Fruit fly (Drosophila melanogaster): ENCODE measurements around the gene CG15628.

The CG15628 gene

dm6 chr2L:4830490-4830889, 8.9 kb downstream of the CG15628 start, which contains the start of gene Fnta:
TSS of gene Fnta (minus strand) at chr2L:4830693.
- TF ChIP-seq Vsx2 (GFP tag; optimal IDR thresholded peaks at IDR 0.05; ENCODE audit: partially characterized antibody) (no peak), psq (GFP tag; optimal IDR thresholded peaks at IDR 0.05) (no peak), h (GFP tag; optimal IDR thresholded peaks at IDR 0.05) (no peak), br (GFP tag; optimal IDR thresholded peaks at IDR 0.05) (no peak), rgr (GFP tag; optimal IDR thresholded peaks at IDR 0.05) (no peak), fru (GFP tag; optimal IDR thresholded peaks at IDR 0.05) (no peak), Rel (GFP tag; optimal IDR thresholded peaks at IDR 0.05) (no peak), Rel (tag; optimal IDR thresholded peaks at IDR 0.05) (no peak), sv (GFP tag; optimal IDR thresholded peaks at IDR 0.05) (no peak), GATAd (GFP tag; optimal IDR thresholded peaks at IDR 0.05) (no peak), foxo (GFP tag; optimal IDR thresholded peaks at IDR 0.05) (no peak), CrebA (GFP tag; optimal IDR thresholded peaks at IDR 0.05; ENCODE audit: borderline replicate concordance) (no peak), Hnf4 (GFP tag; optimal IDR thresholded peaks at IDR 0.05) (no peak), CG32264 (GFP tag; optimal IDR thresholded peaks at IDR 0.05) (no peak), jim (GFP tag; optimal IDR thresholded peaks at IDR 0.05) (no peak)

dm6 chr2L:4835091-4835689, 13.6 kb downstream of the CG15628 start, which contains the start of gene Ir25a:
TSS of gene Ir25a (minus strand) at chr2L:4835300.
- TF ChIP-seq Hnf4 (GFP tag; optimal IDR thresholded peaks at IDR 0.05) (no peak), OdsH (GFP tag; optimal IDR thresholded peaks at IDR 0.05) (no peak)

- no peak for TF ChIP-seq Myc (optimal IDR thresholded peaks at IDR 0.05)
- no peak for TF ChIP-seq GATAd (GFP tag; optimal IDR thresholded peaks at IDR 0.05)
- TF ChIP-seq OdsH (GFP tag; optimal IDR thresholded peaks at IDR 0.05), result no peak
- no peak for TF ChIP-seq Dfd (GFP tag; optimal IDR thresholded peaks at IDR 0.05)
- TF ChIP-seq Rel (GFP tag; optimal IDR thresholded peaks at IDR 0.05), result no peak
- TF ChIP-seq Rel (tag; optimal IDR thresholded peaks at IDR 0.05), result no peak
- TF ChIP-seq ey (GFP tag; optimal IDR thresholded peaks at IDR 0.05), result no peak
- TF ChIP-seq Jra (GFP tag; optimal IDR thresholded peaks at IDR 0.05), result no peak
- no peak for TF ChIP-seq br (GFP tag; optimal IDR thresholded peaks at IDR 0.05)
- no peak for TF ChIP-seq CrebA (GFP tag; optimal IDR thresholded peaks at IDR 0.05; ENCODE audit: borderline replicate concordance)
- TF ChIP-seq Abd-B (GFP tag; optimal IDR thresholded peaks at IDR 0.05), result no peak
- no peak for TF ChIP-seq Dif (GFP tag; optimal IDR thresholded peaks at IDR 0.05; ENCODE audit: partially characterized antibody)
- no peak for TF ChIP-seq pan (optimal IDR thresholded peaks at IDR 0.05)
- no peak for TF ChIP-seq jim (GFP tag; optimal IDR thresholded peaks at IDR 0.05)
- no peak for TF ChIP-seq h (GFP tag; optimal IDR thresholded peaks at IDR 0.05)
- no peak for TF ChIP-seq Mio (GFP tag; optimal IDR thresholded peaks at IDR 0.05)
- TF ChIP-seq fru (GFP tag; optimal IDR thresholded peaks at IDR 0.05), result no peak
- TF ChIP-seq N (GFP tag; optimal IDR thresholded peaks at IDR 0.05), result no peak
- no peak for TF ChIP-seq psq (GFP tag; optimal IDR thresholded peaks at IDR 0.05)
- TF ChIP-seq sage (GFP tag; optimal IDR thresholded peaks at IDR 0.05), result no peak
- TF ChIP-seq Sp1 (GFP tag; optimal IDR thresholded peaks at IDR 0.05), result no peak
Observed at dm6 chr2L:4836193-4836592, 14.6 kb downstream of the CG15628 start.

DNA sequence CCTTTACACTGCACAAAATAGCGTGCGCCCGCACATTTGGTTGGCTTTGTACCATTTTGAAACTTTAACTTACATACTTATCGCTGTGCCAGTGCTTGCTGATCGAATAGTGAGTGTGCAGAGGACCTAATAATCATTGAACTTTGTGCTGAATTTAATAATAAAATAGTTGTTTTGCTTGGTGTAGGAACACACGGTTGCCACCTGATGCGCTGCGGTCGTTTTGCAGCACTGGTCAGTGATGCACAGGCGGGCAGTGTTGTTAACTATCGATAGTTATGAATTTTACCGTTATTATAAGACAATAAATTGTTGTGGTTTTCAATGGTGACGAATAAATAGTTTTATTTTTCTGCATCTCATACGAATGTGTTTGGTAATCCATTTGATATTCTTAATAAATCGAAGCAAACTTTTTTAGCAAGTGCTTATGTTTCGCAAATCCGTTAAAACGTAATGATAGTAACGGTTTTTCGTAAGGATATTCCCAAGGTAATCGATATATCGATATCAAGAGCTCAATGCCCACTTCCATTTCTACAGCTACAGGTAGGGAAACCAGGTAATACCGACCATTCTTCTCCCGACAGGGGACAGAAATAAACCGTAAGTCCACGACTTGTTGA, 16.3 kb downstream of the CG15628 start, which contains the start of the genes tank and CG12194:
TSS of gene tank (minus strand) at position 228 of the 626 bp plus-strand sequence.
TSS of gene CG12194 (plus strand) at position 576 of the 626 bp plus-strand sequence.
- TF ChIP-seq CrebA (GFP tag; optimal IDR thresholded peaks at IDR 0.05; ENCODE audit: borderline replicate concordance), result no peak
- peak; percentile 98 for TF ChIP-seq Hnf4 (GFP tag; optimal IDR thresholded peaks at IDR 0.05)
- TF ChIP-seq dl (GFP tag; optimal IDR thresholded peaks at IDR 0.05; ENCODE audit: insufficient read depth in 1 of 2, partially characterized antibody in 2 of 2), result no peak
- TF ChIP-seq usp (GFP tag; optimal IDR thresholded peaks at IDR 0.05), result no peak
- TF ChIP-seq OdsH (GFP tag; optimal IDR thresholded peaks at IDR 0.05), result peak; percentile 97
- peak; percentile 98 for TF ChIP-seq sv (GFP tag; optimal IDR thresholded peaks at IDR 0.05)
- peak; percentile 97 for TF ChIP-seq fru (GFP tag; optimal IDR thresholded peaks at IDR 0.05)
- peak; percentile 61 for TF ChIP-seq Myc (optimal IDR thresholded peaks at IDR 0.05)
- peak; percentile 92 for TF ChIP-seq Sp1 (GFP tag; optimal IDR thresholded peaks at IDR 0.05)
- peak; percentile 94 for TF ChIP-seq woc (GFP tag; optimal IDR thresholded peaks at IDR 0.05)
- TF ChIP-seq CG9705 (GFP tag; optimal IDR thresholded peaks at IDR 0.05), result peak; percentile 53
- no peak for TF ChIP-seq brk (GFP tag; optimal IDR thresholded peaks at IDR 0.05)
- peak; percentile 98 for TF ChIP-seq ey (GFP tag; optimal IDR thresholded peaks at IDR 0.05)
- TF ChIP-seq rgr (GFP tag; optimal IDR thresholded peaks at IDR 0.05), result peak; percentile 99
- TF ChIP-seq br (GFP tag; optimal IDR thresholded peaks at IDR 0.05), result peak; percentile 98
- no peak for TF ChIP-seq Dif (GFP tag; optimal IDR thresholded peaks at IDR 0.05; ENCODE audit: partially characterized antibody)
- no peak for TF ChIP-seq Dfd (GFP tag; optimal IDR thresholded peaks at IDR 0.05)
- TF ChIP-seq tai (GFP tag; optimal IDR thresholded peaks at IDR 0.05), result no peak
- TF ChIP-seq Vsx2 (GFP tag; optimal IDR thresholded peaks at IDR 0.05; ENCODE audit: partially characterized antibody), result no peak
- TF ChIP-seq lola (GFP tag; optimal IDR thresholded peaks at IDR 0.05), result no peak
- TF ChIP-seq jim (GFP tag; optimal IDR thresholded peaks at IDR 0.05), result peak; percentile 38
- TF ChIP-seq h (GFP tag; optimal IDR thresholded peaks at IDR 0.05), result peak; percentile 98
- TF ChIP-seq pan (optimal IDR thresholded peaks at IDR 0.05), result no peak
- TF ChIP-seq CG32264 (GFP tag; optimal IDR thresholded peaks at IDR 0.05), result peak; percentile 96
- TF ChIP-seq dmrt93B (GFP tag; optimal IDR thresholded peaks at IDR 0.05), result peak; percentile 95
- no peak for TF ChIP-seq Hr78 (GFP tag; optimal IDR thresholded peaks at IDR 0.05)
- TF ChIP-seq Abd-B (GFP tag; optimal IDR thresholded peaks at IDR 0.05), result no peak
- TF ChIP-seq GATAd (GFP tag; optimal IDR thresholded peaks at IDR 0.05), result peak; percentile 87
- TF ChIP-seq foxo (GFP tag; optimal IDR thresholded peaks at IDR 0.05), result peak; percentile 94 to 99
- TF ChIP-seq sage (GFP tag; optimal IDR thresholded peaks at IDR 0.05), result peak; percentile 96
- TF ChIP-seq Jra (GFP tag; optimal IDR thresholded peaks at IDR 0.05), result peak; percentile 86
- peak; percentile 93 for TF ChIP-seq psq (GFP tag; optimal IDR thresholded peaks at IDR 0.05)
- peak; percentile 95 for TF ChIP-seq Rel (GFP tag; optimal IDR thresholded peaks at IDR 0.05)
- peak; percentile 50 for TF ChIP-seq Rel (tag; optimal IDR thresholded peaks at IDR 0.05)
- peak; percentile 91 for TF ChIP-seq HLH106 (tag; optimal IDR thresholded peaks at IDR 0.05)
- TF ChIP-seq dsf (GFP tag; optimal IDR thresholded peaks at IDR 0.05; ENCODE audit: borderline replicate concordance), result peak; percentile 81
